Worm (Caenorhabditis elegans): ENCODE measurements around the gene abt-1.

- TF ChIP-seq ama-1 (optimal IDR thresholded peaks at IDR 0.05) (no peak), hmbx-1 (tag; optimal IDR thresholded peaks at IDR 0.05) (no peak), tbx-37 (GFP tag; conservative IDR thresholded peaks at IDR 0.05) (no peak), hmg-4 (GFP tag; optimal IDR thresholded peaks at IDR 0.05) (no peak), tbx-11 (GFP tag; IDR thresholded peaks at IDR 0.05) (no peak), flt-1 (GFP tag; IDR thresholded peaks at IDR 0.05) (no peak), ceh-13 (GFP tag; optimal IDR thresholded peaks at IDR 0.05) (no peak), scrt-1 (GFP tag; IDR thresholded peaks at IDR 0.05) (no peak), B0310.2 (tag; optimal IDR thresholded peaks at IDR 0.05) (no peak), hnd-1 (tag; optimal IDR thresholded peaks at IDR 0.05) (no peak), F13C5.2 (tag; optimal IDR thresholded peaks at IDR 0.05) (no peak), ceh-36 (tag; optimal IDR thresholded peaks at IDR 0.05) (no peak), tra-4 (tag; optimal IDR thresholded peaks at IDR 0.05) (no peak)
These were observed at the start of gene abt-1 for ce11 chrIV:10214811-10215210.

All from whole organism, early embryonic.